Worm (Caenorhabditis elegans): Measurements from ENCODE around the gene apl-1.

Gene apl-1

DNA sequence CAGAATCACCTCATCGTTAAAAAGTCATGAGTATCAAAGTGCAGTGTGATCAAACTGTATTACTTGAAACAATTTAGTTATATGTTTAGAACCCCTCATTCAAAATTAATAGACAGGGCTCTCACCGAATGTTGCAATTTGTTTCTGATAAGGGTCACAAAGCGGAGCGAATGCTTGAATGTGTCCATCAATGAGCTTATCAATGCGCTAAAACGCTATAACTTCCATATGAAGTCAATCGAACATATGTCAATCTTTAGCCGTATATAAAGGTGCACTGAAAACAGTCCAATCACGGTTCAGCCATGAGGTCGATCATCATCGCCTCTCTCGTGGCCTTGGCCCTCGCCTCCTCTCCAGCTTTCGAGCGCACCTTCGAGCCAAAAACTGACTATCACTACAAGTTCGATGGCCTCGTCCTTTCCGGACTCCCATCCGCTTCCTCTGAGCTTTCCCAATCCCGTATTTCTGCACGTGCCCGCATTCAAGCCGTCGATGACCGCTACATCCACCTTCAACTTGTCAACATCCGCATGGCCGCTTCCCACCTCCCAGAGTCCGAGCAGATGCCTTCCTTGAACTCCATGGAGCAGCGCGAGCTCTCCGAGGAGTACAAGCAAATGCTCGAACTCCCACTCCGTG lies 15.8 kb downstream of the apl-1 start, which contains the start of gene vit-2 (continued):
- TF ChIP-seq ztf-26 (tag; optimal IDR thresholded peaks at IDR 0.05) (peak; percentile 7), hlh-26 (GFP tag; conservative IDR thresholded peaks at IDR 0.05) (no peak), K12H6.12 (tag; optimal IDR thresholded peaks at IDR 0.05) (no peak), F23B12.7 (tag; optimal IDR thresholded peaks at IDR 0.05; ENCODE audit: insufficient read depth) (no peak), snpc-4 (GFP tag; optimal IDR thresholded peaks at IDR 0.05) (no peak), snpc-4 (tag; optimal IDR thresholded peaks at IDR 0.05) (peak in 1 of 4 experiments; percentile 16), ztf-6 (GFP tag; IDR thresholded peaks at IDR 0.05) (no peak), ccch-3 (GFP tag; optimal IDR thresholded peaks at IDR 0.05) (no peak), hlh-12 (tag; optimal IDR thresholded peaks at IDR 0.05) (no peak), pbrm-1 (GFP tag; IDR thresholded peaks at IDR 0.05) (peak; percentile 48; the same call in 1 of the 2 replicates), nhr-179 (tag; optimal IDR thresholded peaks at IDR 0.05) (peak; percentile 47), Y53F4B.3 (GFP tag; IDR thresholded peaks at IDR 0.05) (no peak), ceh-100 (GFP tag; IDR thresholded peaks at IDR 0.05) (no peak), hmg-1.2 (GFP tag; IDR thresholded peaks at IDR 0.05) (no peak), lin-35 (GFP tag; optimal IDR thresholded peaks at IDR 0.05) (no peak), let-607 (tag; optimal IDR thresholded peaks at IDR 0.05) (peak; percentile 72 to 76), ztf-3 (GFP tag; optimal IDR thresholded peaks at IDR 0.05) (no peak), mxl-1 (tag; optimal IDR thresholded peaks at IDR 0.05) (no peak), rpc-1 (optimal IDR thresholded peaks at IDR 0.05) (no peak), rpc-1 (tag; optimal IDR thresholded peaks at IDR 0.05) (no peak), bed-1 (GFP tag; IDR thresholded peaks at IDR 0.05) (0 out of 2 replicates have a peak, but pooled peaks have one; percentile 53), attf-6 (GFP tag; IDR thresholded peaks at IDR 0.05) (no peak), ceh-40 (GFP tag; IDR thresholded peaks at IDR 0.05) (no peak), egl-18 (GFP tag; IDR thresholded peaks at IDR 0.05) (no peak), lsl-1 (GFP tag; optimal IDR thresholded peaks at IDR 0.05) (no peak), Y79H2A.3 (GFP tag; conservative IDR thresholded peaks at IDR 0.05) (no peak), aptf-3 (GFP tag; IDR thresholded peaks at IDR 0.05) (no peak), gei-17 (GFP tag; optimal IDR thresholded peaks at IDR 0.05) (no peak), ets-4 (GFP tag; optimal IDR thresholded peaks at IDR 0.05) (peak; percentile 45), egrh-3 (GFP tag; IDR thresholded peaks at IDR 0.05) (peak; percentile 56; the same call in 1 of the 2 replicates), nfya-1 (tag; optimal IDR thresholded peaks at IDR 0.05; ENCODE audit: borderline replicate concordance, insufficient read depth) (no peak), unc-130 (GFP tag; optimal IDR thresholded peaks at IDR 0.05) (no peak), nhr-27 (tag; optimal IDR thresholded peaks at IDR 0.05) (no peak), nhr-80 (tag; optimal IDR thresholded peaks at IDR 0.05) (peak; percentile 79)

DNA sequence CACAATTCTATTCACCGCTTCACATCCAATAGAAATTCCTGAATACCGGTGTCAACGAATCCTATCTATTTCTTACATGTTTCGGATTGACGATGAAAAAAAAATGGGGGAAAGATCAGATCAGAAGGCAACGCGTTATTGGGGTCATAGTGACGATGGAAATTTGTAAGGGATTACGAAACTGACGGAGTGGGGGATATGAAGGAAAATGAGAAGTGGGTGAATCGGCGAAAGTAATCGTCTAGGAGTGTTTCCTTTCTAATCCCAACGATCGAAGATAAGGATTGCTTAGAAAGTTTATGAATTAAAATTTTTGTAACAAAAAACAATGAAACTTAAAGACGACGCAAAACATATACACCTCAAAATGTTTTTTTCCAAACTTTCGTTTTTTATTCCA lies 17.7 kb downstream of the apl-1 start:
- TF ChIP-seq F57A8.1 (GFP tag; optimal IDR thresholded peaks at IDR 0.05) (no peak), B0019.2 (GFP tag; conservative IDR thresholded peaks at IDR 0.05) (no peak), hrde-1 (tag; optimal IDR thresholded peaks at IDR 0.05; ENCODE audit: borderline replicate concordance) (no peak), F10E7.11 (tag; optimal IDR thresholded peaks at IDR 0.05) (no peak), aptf-2 (GFP tag; conservative IDR thresholded peaks at IDR 0.05) (no peak), F57C9.4 (tag; optimal IDR thresholded peaks at IDR 0.05) (no peak), F55B11.4 (tag; optimal IDR thresholded peaks at IDR 0.05; ENCODE audit: borderline replicate concordance, insufficient read depth) (no peak), madf-10 (tag; optimal IDR thresholded peaks at IDR 0.05) (no peak), nhr-179 (tag; optimal IDR thresholded peaks at IDR 0.05) (no peak), madf-8 (GFP tag; conservative IDR thresholded peaks at IDR 0.05) (no peak), rpc-1 (optimal IDR thresholded peaks at IDR 0.05) (no peak), rpc-1 (tag; optimal IDR thresholded peaks at IDR 0.05) (no peak), cebp-1 (GFP tag; IDR thresholded peaks at IDR 0.05) (no peak), cebp-1 (tag; optimal IDR thresholded peaks at IDR 0.05) (no peak)

Measured in whole organism, young adult.